Worm (Caenorhabditis elegans) whole organism, early embryonic: ENCODE measurements around the gene pitr-6.

ENCODE experiments used
- B0310.2 ChIP-seq: sonication (generic microtip); optimal IDR thresholded peaks from 2 replicates; lab custom pipeline; 2016; ENCODE audit warnings: mild to moderate bottlenecking, missing genetic modification characterization, missing compliant biosample characterization
- F13C5.2 ChIP-seq: sonication (generic microtip); optimal IDR thresholded peaks from 2 replicates; lab custom pipeline; 2017; ENCODE audit warnings: mild to moderate bottlenecking, missing genetic modification characterization, inconsistent platforms, missing compliant biosample characterization
- aly-1 ChIP-seq: sonication (generic microtip); optimal IDR thresholded peaks from 2 replicates; lab custom pipeline; 2016; ENCODE audit warnings: missing genetic modification characterization, missing compliant biosample characterization
- ama-1 ChIP-seq: fragments of 150-350 bp; optimal IDR thresholded peaks from 2 replicates; lab custom pipeline; 2014
- ceh-13 ChIP-seq: fragments of 200-800 bp; sonication (Bioruptor generic); optimal IDR thresholded peaks from 2 replicates; lab custom pipeline; 2018; ENCODE audit warnings: mild to moderate bottlenecking, missing genetic modification characterization, missing compliant biosample characterization
- ceh-36 ChIP-seq: sonication (generic microtip); optimal IDR thresholded peaks from 2 replicates; lab custom pipeline; 2016; ENCODE audit warnings: missing genetic modification characterization, inconsistent platforms, missing compliant biosample characterization
- ets-7 ChIP-seq: sonication (generic microtip); optimal IDR thresholded peaks from 2 replicates; lab custom pipeline; 2016; ENCODE audit warnings: missing genotype, missing genetic modification characterization, missing compliant biosample characterization
- flt-1 ChIP-seq: fragments of 200-800 bp; sonication (Bioruptor generic); IDR thresholded peaks from 2 replicates; pipeline ENCODE4 v1.3.6; 2022; ENCODE audit warnings: missing genetic modification characterization, missing compliant biosample characterization
- hmbx-1 ChIP-seq: sonication (generic microtip); optimal IDR thresholded peaks from 2 replicates; lab custom pipeline; 2016; ENCODE audit warnings: mild to moderate bottlenecking, missing genetic modification characterization, missing compliant biosample characterization
- hmg-4 ChIP-seq: fragments of 200-800 bp; sonication (Bioruptor generic); optimal IDR thresholded peaks from 2 replicates; lab custom pipeline; 2018; ENCODE audit warnings: mild to moderate bottlenecking, missing genetic modification characterization, missing compliant biosample characterization
- hnd-1 ChIP-seq: sonication (generic microtip); optimal IDR thresholded peaks from 2 replicates; lab custom pipeline; 2016; ENCODE audit warnings: missing genetic modification characterization, missing compliant biosample characterization
- pes-1 ChIP-seq: fragments of 200-800 bp; sonication (Bioruptor generic); IDR thresholded peaks from 2 replicates; pipeline ENCODE4 v1.3.6; 2022; ENCODE audit warnings: missing genetic modification reagents, missing genetic modification characterization, missing compliant biosample characterization
- scrt-1 ChIP-seq: fragments of 200-800 bp; sonication (Bioruptor generic); IDR thresholded peaks from 2 replicates; pipeline ENCODE4 v1.3.6; 2022; ENCODE audit warnings: missing genetic modification characterization, missing compliant biosample characterization
- sea-1 ChIP-seq: fragments of 200-800 bp; sonication (Bioruptor generic); conservative IDR thresholded peaks from 2 replicates; pipeline ENCODE4 v1.3.6; 2022; ENCODE audit warnings: missing genetic modification characterization, missing compliant biosample characterization
- tbx-11 ChIP-seq: fragments of 200-800 bp; sonication (Bioruptor generic); IDR thresholded peaks from 2 replicates; pipeline ENCODE4 v1.3.6; 2022; ENCODE audit warnings: missing genetic modification characterization, missing compliant biosample characterization
- tbx-37 ChIP-seq: fragments of 200-800 bp; sonication (Bioruptor generic); conservative IDR thresholded peaks from 2 replicates; pipeline ENCODE4 v1.3.6; 2022; ENCODE audit warnings: missing genetic modification reagents, missing genetic modification characterization, missing compliant biosample characterization
- tra-4 ChIP-seq: sonication (generic microtip); optimal IDR thresholded peaks from 2 replicates; lab custom pipeline; 2017; ENCODE audit warnings: missing genetic modification characterization, missing compliant biosample characterization

pitr-6 gene

DNA sequence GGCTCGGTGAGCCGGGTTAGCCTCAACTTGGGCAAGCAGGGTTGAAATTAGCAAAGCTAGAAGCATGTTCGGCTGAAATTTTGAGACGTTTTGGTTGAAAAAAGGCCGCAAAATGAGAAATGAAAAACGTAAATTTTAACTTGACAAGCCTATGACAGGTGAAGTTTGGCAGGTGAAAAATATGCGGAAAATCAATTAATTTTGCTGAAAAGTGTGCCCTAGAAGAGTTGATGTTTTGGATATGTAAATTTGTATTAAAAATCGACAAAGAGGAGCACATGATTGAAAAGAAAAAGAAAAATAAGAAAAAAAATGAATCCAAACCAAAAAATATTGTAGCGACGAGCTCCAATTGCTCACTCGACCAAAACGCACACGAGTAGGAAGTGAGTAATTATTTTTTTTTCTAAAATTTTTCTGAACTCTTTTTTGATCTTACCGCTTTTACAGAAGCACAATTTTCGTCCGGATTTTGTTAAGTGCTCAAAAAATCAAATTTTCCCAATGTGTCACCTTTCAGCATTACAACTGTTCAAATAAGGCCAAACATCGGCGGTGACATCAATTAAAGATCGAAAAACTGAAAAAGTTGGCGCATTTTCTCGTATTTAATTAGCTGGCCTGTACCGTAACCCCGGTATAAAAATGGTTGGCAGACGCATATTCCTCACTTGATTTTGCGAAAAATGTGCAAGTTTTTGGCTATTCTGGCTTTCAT lies 26.2 kb downstream of the pitr-6 start, which contains the start of the genes F15A4.5 and phat-8:
TSS of gene F15A4.5 (minus strand) at position 101 of the 718 bp plus-strand sequence.
TSS of gene phat-8 (plus strand) at position 668 of the 718 bp plus-strand sequence.
- no peak for TF ChIP-seq B0310.2 (tag; lab: Kevin White, UChicago)
- TF ChIP-seq sea-1 (GFP tag; lab: Robert Waterston, UW): no peak
- TF ChIP-seq hmbx-1 (tag; lab: Kevin White, UChicago): no peak
- TF ChIP-seq tra-4: no peak
- no peak for TF ChIP-seq ceh-36 (tag; lab: Kevin White, UChicago)
- TF ChIP-seq tbx-37: no peak
- TF ChIP-seq scrt-1 (GFP tag; lab: Robert Waterston, UW): no peak
- TF ChIP-seq F13C5.2 (tag; lab: Kevin White, UChicago): no peak
- no peak for TF ChIP-seq pes-1 (GFP tag; lab: Robert Waterston, UW)
- TF ChIP-seq aly-1 (tag; lab: Kevin White, UChicago): no peak
- TF ChIP-seq hmg-4 (GFP tag; lab: Kevin White, UChicago): no peak
- no peak for TF ChIP-seq hnd-1 (tag; lab: Kevin White, UChicago)
- no peak for TF ChIP-seq ets-7
- no peak for TF ChIP-seq ama-1 (lab: Kevin White, UChicago)
- no peak for TF ChIP-seq ceh-13 (GFP tag; lab: Kevin White, UChicago)
- no peak for TF ChIP-seq tbx-11 (GFP tag; lab: Robert Waterston, UW)
- no peak for TF ChIP-seq flt-1

DNA sequence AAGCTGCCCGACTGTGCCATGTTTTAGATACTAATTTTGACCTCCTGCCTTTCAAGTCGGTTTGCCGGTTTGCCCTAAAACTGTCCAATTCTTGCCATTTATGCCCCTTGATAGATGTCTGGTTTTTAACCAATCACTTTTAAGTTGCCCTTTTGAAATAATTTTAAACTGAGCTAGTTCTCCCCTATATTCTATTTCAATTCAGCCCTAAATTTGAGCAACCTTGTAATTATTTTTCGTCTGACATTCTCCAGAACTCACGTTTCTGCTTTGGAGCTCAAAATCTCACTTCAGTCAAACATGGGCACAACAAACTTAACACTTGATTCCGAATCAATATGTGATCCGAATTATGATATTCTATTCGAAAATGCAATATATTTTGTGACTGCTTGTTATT lies 28.3 kb downstream of the pitr-6 start, which contains the start of gene srg-17:
TSS of gene srg-17 (plus strand) at position 301 of the 400 bp plus-strand sequence.
- TF ChIP-seq ama-1 (lab: Kevin White, UChicago) (no peak), tbx-11 (GFP tag; lab: Robert Waterston, UW) (no peak), sea-1 (GFP tag; lab: Robert Waterston, UW) (no peak), pes-1 (GFP tag; lab: Robert Waterston, UW) (no peak), tbx-37 (no peak), aly-1 (tag; lab: Kevin White, UChicago) (no peak), ets-7 (no peak), hmg-4 (GFP tag; lab: Kevin White, UChicago) (no peak), ceh-13 (GFP tag; lab: Kevin White, UChicago) (no peak), B0310.2 (tag; lab: Kevin White, UChicago) (no peak)

DNA sequence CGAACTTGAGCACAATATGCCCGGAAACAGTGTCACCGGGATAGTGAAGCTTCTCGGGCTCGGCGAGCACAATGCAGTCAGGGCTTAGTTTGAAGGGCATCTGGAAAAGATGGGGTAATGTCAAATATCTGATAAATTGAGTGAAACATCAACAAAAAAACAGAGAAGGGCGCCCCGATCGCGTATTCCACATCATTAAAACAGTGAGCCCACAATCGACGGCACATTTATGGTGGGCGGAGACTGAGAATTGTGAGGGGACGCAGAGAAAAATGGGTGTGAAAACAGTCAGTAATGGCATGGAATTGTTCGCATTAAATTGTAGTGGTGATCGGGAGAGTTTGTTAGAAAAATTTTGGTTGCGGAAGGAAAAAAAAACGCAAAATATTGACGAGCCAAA lies 35.7 kb downstream of the pitr-6 start, which contains the start of gene arrd-9:
TSS of gene arrd-9 (minus strand) at position 101 of the 400 bp plus-strand sequence.
- TF ChIP-seq tbx-37: no peak
- no peak for TF ChIP-seq F13C5.2 (tag; lab: Kevin White, UChicago)
- TF ChIP-seq ama-1 (lab: Kevin White, UChicago): no peak
- TF ChIP-seq ceh-36 (tag; lab: Kevin White, UChicago): no peak
- TF ChIP-seq hnd-1 (tag; lab: Kevin White, UChicago): no peak
- no peak for TF ChIP-seq hmg-4 (GFP tag; lab: Kevin White, UChicago)
- no peak for TF ChIP-seq aly-1 (tag; lab: Kevin White, UChicago)

DNA sequence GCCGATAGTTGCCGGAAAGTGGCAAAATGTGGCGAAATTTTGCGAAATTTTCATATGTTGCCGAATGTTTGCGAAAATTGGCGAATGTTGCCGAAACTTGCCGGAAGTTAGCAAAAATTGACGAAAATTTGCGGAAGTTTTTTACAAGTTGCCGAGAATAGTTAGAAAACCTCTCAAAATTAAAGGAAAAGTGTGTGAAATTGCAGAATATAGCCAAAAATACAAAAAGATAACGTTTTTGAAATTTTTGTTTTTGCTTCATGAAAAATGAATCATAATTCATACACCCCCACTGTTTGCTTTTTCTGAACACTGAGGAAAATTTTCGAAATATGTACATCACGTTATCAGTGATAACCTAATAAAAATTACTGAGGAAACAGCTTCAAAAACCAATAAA lies 36.5 kb downstream of the pitr-6 start:
- TF ChIP-seq sea-1 (GFP tag; lab: Robert Waterston, UW): no peak
- no peak for TF ChIP-seq hnd-1 (tag; lab: Kevin White, UChicago)
- TF ChIP-seq ceh-36 (tag; lab: Kevin White, UChicago): no peak
- TF ChIP-seq scrt-1 (GFP tag; lab: Robert Waterston, UW): no peak

DNA sequence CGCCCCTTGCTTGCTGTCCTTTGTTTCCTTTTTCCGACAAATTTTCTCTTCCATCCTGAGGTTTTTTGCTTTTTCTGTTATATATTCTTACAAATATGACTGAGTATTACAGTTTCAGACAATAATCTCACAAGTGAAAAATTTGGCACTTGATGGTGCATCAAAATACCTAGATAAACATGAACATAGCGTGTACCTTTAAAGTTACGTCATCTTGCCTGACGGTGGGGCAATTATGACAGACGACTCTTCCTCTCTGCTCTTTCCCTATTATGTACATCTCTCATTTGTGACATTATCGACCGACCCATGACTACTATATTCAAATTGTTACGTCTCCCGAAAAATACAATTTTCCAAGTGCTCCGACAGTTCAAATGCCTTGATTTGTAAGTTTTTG lies 37.5 kb downstream of the pitr-6 start, which contains the start of gene fbxb-102:
TSS of gene fbxb-102 (plus strand) at position 301 of the 400 bp plus-strand sequence.
- TF ChIP-seq aly-1 (tag; lab: Kevin White, UChicago): no peak
- TF ChIP-seq scrt-1 (GFP tag; lab: Robert Waterston, UW): no peak
- TF ChIP-seq hmg-4 (GFP tag; lab: Kevin White, UChicago): no peak
- TF ChIP-seq ama-1 (lab: Kevin White, UChicago): no peak
- no peak for TF ChIP-seq flt-1
- TF ChIP-seq sea-1 (GFP tag; lab: Robert Waterston, UW): no peak
- TF ChIP-seq pes-1 (GFP tag; lab: Robert Waterston, UW): no peak
- TF ChIP-seq ceh-13 (GFP tag; lab: Kevin White, UChicago): no peak

DNA sequence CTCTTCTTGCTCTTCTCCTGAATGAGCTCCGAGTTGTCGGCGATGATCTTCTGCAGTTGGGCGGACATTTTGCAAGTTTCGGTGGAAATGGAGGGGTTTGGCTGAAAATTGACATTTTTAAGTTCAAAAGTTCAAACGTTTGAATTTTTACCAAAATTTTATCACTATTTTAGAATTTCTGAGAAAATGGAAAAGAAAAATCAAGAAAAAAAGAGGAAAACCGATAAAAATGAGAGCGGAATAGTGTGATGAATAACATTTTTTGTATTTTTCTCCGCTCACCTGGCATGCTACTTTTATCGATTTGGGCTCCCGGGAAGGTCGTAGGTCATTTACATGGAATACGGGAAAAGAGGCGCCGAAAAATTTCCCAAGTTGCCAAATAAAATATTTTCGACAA lies 39.9 kb downstream of the pitr-6 start, which contains the start of gene F15A4.10:
TSS of gene F15A4.10 (minus strand) at position 101 of the 400 bp plus-strand sequence.
- TF ChIP-seq F13C5.2 (tag; lab: Kevin White, UChicago): no peak
- TF ChIP-seq pes-1 (GFP tag; lab: Robert Waterston, UW): no peak
- TF ChIP-seq tra-4: no peak
- no peak for TF ChIP-seq ets-7

DNA sequence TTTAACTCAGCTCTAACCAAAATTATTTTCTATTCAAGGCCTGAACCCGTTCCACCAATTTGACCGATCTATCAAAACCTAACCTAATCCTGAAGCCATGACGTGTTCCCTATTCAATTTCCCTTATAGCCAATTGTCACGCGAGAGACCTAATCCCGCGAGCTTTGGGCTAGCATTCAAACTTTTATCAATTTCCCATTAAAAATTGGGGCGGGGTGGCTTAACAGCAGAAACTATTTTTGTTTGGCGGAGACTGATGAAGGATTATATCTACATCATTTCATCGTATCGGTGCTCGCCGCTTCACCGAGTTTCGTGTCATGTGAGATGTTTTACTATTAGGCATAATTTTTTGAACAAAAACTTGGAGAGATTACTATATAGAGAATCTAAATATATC lies 43.7 kb downstream of the pitr-6 start:
- TF ChIP-seq F13C5.2 (tag; lab: Kevin White, UChicago): no peak
- TF ChIP-seq ama-1 (lab: Kevin White, UChicago): no peak
- no peak for TF ChIP-seq tra-4
- no peak for TF ChIP-seq hmg-4 (GFP tag; lab: Kevin White, UChicago)
- no peak for TF ChIP-seq hmbx-1 (tag; lab: Kevin White, UChicago)
- no peak for TF ChIP-seq ceh-36 (tag; lab: Kevin White, UChicago)
- no peak for TF ChIP-seq sea-1 (GFP tag; lab: Robert Waterston, UW)
- no peak for TF ChIP-seq hnd-1 (tag; lab: Kevin White, UChicago)
- TF ChIP-seq scrt-1 (GFP tag; lab: Robert Waterston, UW): no peak
- TF ChIP-seq ets-7: no peak
- TF ChIP-seq aly-1 (tag; lab: Kevin White, UChicago): no peak
- TF ChIP-seq tbx-37: no peak
